Fruit fly (Drosophila melanogaster) S2 (cell line): ENCODE measurements around the gene nAChRalpha7.

Experiments
- CG8478 ChIP-seq: fragments of >200 bp; optimal IDR thresholded peaks from 2 replicates; lab custom pipeline; 2018
- CTCF ChIP-seq, 2 experiments: fragments of >200 bp; optimal IDR thresholded peaks; 2 replicates each; lab custom pipeline; 2018

dm6 chrX:19361406-19361859, 13.2 kb upstream of the nAChRalpha7 start:
- no peak for TF ChIP-seq CG8478 (lab: Kevin White, UChicago)
- TF ChIP-seq CTCF (optimal IDR thresholded peaks at IDR 0.05; lab: Kevin White, UChicago), result no peak
